Worm (Caenorhabditis elegans) whole organism, L2 larva: Measurements from ENCODE around the gene fbxb-38.

Source experiments
- R02D3.7 ChIP-seq: fragments of 150-350 bp; optimal IDR thresholded peaks from 2 replicates; lab custom pipeline; 2014; ENCODE audit warnings: missing biosample characterization, missing genetic modification characterization
- ceh-82 ChIP-seq: fragments of 150-350 bp; optimal IDR thresholded peaks from 2 replicates; lab custom pipeline; 2014; ENCODE audit warnings: missing biosample characterization, missing genetic modification characterization
- elt-1 ChIP-seq: fragments of 150-350 bp; optimal IDR thresholded peaks from 2 replicates; lab custom pipeline; 2014; ENCODE audit warnings: missing biosample characterization, missing genetic modification characterization
- lin-13 ChIP-seq: fragments of 150-350 bp; optimal IDR thresholded peaks from 2 replicates; lab custom pipeline; 2014; ENCODE audit warnings: missing biosample characterization, missing genetic modification reagents, missing genetic modification characterization
- nhr-11 ChIP-seq: fragments of 150-350 bp; optimal IDR thresholded peaks from 2 replicates; lab custom pipeline; 2014; ENCODE audit warnings: missing biosample characterization, missing genetic modification characterization
- sem-4 ChIP-seq: fragments of 150-350 bp; optimal IDR thresholded peaks from 2 replicates; lab custom pipeline; 2014; ENCODE audit warnings: missing biosample characterization, missing genetic modification reagents, missing genetic modification characterization
- snpc-4 ChIP-seq: fragments of 150-350 bp; optimal IDR thresholded peaks from 2 replicates; lab custom pipeline; 2014; ENCODE audit warnings: missing biosample characterization, missing genetic modification characterization

- no peak for TF ChIP-seq nhr-11 (tag; lab: Kevin White, UChicago)
- no peak for TF ChIP-seq ceh-82 (tag; lab: Kevin White, UChicago)
- no peak for TF ChIP-seq snpc-4
- TF ChIP-seq R02D3.7 (tag; lab: Kevin White, UChicago), result no peak
- TF ChIP-seq sem-4 (tag; lab: Kevin White, UChicago), result no peak
- no peak for TF ChIP-seq lin-13 (GFP tag; lab: Kevin White, UChicago)
- no peak for TF ChIP-seq elt-1 (tag; lab: Kevin White, UChicago)
Observed at ce11 chrII:2145566-2145965, 23.0 kb downstream of the fbxb-38 start, which contains the start of gene C40A11.6.
